Worm (Caenorhabditis elegans) whole organism, midembryonic: ENCODE measurements around the gene frm-3.

Experiments
- T22C8.4 ChIP-seq: fragments of 200-800 bp; sonication (Bioruptor generic); IDR thresholded peaks from 2 replicates; pipeline ENCODE4 v1.3.6; 2022; ENCODE audit warnings: missing genetic modification characterization, missing compliant biosample characterization
- cog-1 ChIP-seq: sonication (generic microtip); optimal IDR thresholded peaks from 2 replicates; lab custom pipeline; 2016; ENCODE audit warnings: missing genetic modification characterization, missing compliant biosample characterization
- flt-1 ChIP-seq: fragments of 200-800 bp; sonication (Bioruptor generic); IDR thresholded peaks from 2 replicates; pipeline ENCODE4 v1.3.6; 2022; ENCODE audit warnings: missing genetic modification characterization, missing compliant biosample characterization
- klf-2 ChIP-seq: fragments of 200-800 bp; sonication (Bioruptor generic); conservative IDR thresholded peaks from 2 replicates; pipeline ENCODE4 v1.3.6; 2022; ENCODE audit warnings: missing genetic modification reagents, missing genetic modification characterization, missing compliant biosample characterization
- tab-1 ChIP-seq: fragments of 200-800 bp; sonication (Bioruptor generic); IDR thresholded peaks from 2 replicates; pipeline ENCODE4 v1.3.6; 2022; ENCODE audit warnings: missing genetic modification characterization, missing compliant biosample characterization
- ztf-23 ChIP-seq: fragments of 200-800 bp; sonication (Bioruptor generic); IDR thresholded peaks from 2 replicates; pipeline ENCODE4 v1.3.6; 2022; ENCODE audit warnings: missing genetic modification reagents, missing genetic modification characterization, missing compliant biosample characterization
- ztf-29 ChIP-seq: fragments of 200-800 bp; sonication (Bioruptor generic); IDR thresholded peaks from 2 replicates; pipeline ENCODE4 v1.3.6; 2022; ENCODE audit warnings: missing genetic modification reagents, missing genetic modification characterization, missing compliant biosample characterization

- TF ChIP-seq flt-1 (GFP tag; lab: Robert Waterston, UW) (no peak), tab-1 (GFP tag; lab: Robert Waterston, UW) (no peak), klf-2 (GFP tag; lab: Robert Waterston, UW) (no peak), T22C8.4 (GFP tag; lab: Robert Waterston, UW) (no peak), ztf-23 (GFP tag; lab: Robert Waterston, UW) (no peak), cog-1 (tag; lab: Kevin White, UChicago) (no peak), ztf-29 (GFP tag; lab: Robert Waterston, UW) (no peak)
Observed at ce11 chrX:11628580-11628979, 56.3 kb downstream of the frm-3 start, which contains the start of gene spp-30.
